Fruit fly (Drosophila melanogaster) whole organism, wandering third instar larva: ENCODE measurements around the gene Glut4EF.

Experiments used
- Dfd ChIP-seq: fragments of >200 bp; optimal IDR thresholded peaks from 2 replicates; lab custom pipeline; 2017; ENCODE audit warnings: missing biosample characterization, missing genetic modification characterization
- HLH106 ChIP-seq: fragments of 200-800 bp; optimal IDR thresholded peaks from 3 replicates; lab custom pipeline; 2019; ENCODE audit warnings: missing biosample characterization, mild to moderate bottlenecking, missing genetic modification characterization, moderate library complexity
- Hr78 ChIP-seq: fragments of >200 bp; optimal IDR thresholded peaks from 2 replicates; lab custom pipeline; 2017; ENCODE audit warnings: missing biosample characterization, missing genetic modification characterization
- Hr83 ChIP-seq: fragments of 200-300 bp; sonication (Bioruptor generic); optimal IDR thresholded peaks from 2 replicates; lab custom pipeline; 2016; ENCODE audit warnings: missing biosample characterization, mild to moderate bottlenecking, missing genetic modification characterization, moderate library complexity; ENCODE audit not compliant: poor library complexity, severe bottlenecking
- Jra ChIP-seq: sonication (Bioruptor generic); optimal IDR thresholded peaks from 2 replicates; lab custom pipeline; 2016; ENCODE audit warnings: missing biosample characterization, missing genetic modification characterization
- Mio ChIP-seq: sonication (Bioruptor generic); optimal IDR thresholded peaks from 2 replicates; lab custom pipeline; 2016; ENCODE audit warnings: missing biosample characterization, missing genetic modification characterization
- Myc ChIP-seq: fragments of >200 bp; optimal IDR thresholded peaks from 2 replicates; lab custom pipeline; 2017
- N ChIP-seq: fragments of >200 bp; optimal IDR thresholded peaks from 2 replicates; lab custom pipeline; 2018; ENCODE audit warnings: missing biosample characterization, missing external identifiers, missing genetic modification characterization
- Rel ChIP-seq, 2 experiments: fragments of 200-800 bp; sonication (Bioruptor generic) in 1 of 2; optimal IDR thresholded peaks; 2 replicates in 1 of 2; 3 replicates in 1 of 2; lab custom pipeline; 2016 to 2019; ENCODE audit warnings: mild to moderate bottlenecking in 2 of 2, missing biosample characterization in 2 of 2, missing genetic modification characterization in 2 of 2, moderate library complexity in 1 of 2
- Sp1 ChIP-seq: fragments of 200-800 bp; sonication (Bioruptor generic); optimal IDR thresholded peaks from 3 replicates; lab custom pipeline; 2019; ENCODE audit warnings: missing biosample characterization, mild to moderate bottlenecking, missing genetic modification characterization, moderate library complexity
- brk ChIP-seq: fragments of 200-800 bp; sonication (Bioruptor generic); optimal IDR thresholded peaks from 2 replicates; lab custom pipeline; 2016; ENCODE audit warnings: missing biosample characterization, mild to moderate bottlenecking, missing genetic modification characterization
- dl ChIP-seq, 2 experiments: fragments of 175-275, 200-275 bp in 1 of 2; fragments of 200-275 bp in 1 of 2; sonication (Bioruptor generic); optimal IDR thresholded peaks; lab custom pipeline; 2018; ENCODE audit warnings: mild to moderate bottlenecking in 2 of 2, missing biosample characterization in 2 of 2, missing genetic modification characterization in 2 of 2, moderate library complexity in 2 of 2; ENCODE audit not compliant: partially characterized antibody in 2 of 2, insufficient read depth in 1 of 2
- dmrt93B ChIP-seq: fragments of 200-800 bp; sonication (Bioruptor generic); optimal IDR thresholded peaks from 2 replicates; lab custom pipeline; 2018; ENCODE audit warnings: missing biosample characterization, mild to moderate bottlenecking, missing genetic modification characterization
- dsf ChIP-seq: sonication (Bioruptor generic); optimal IDR thresholded peaks from 2 replicates; lab custom pipeline; 2016; ENCODE audit warnings: missing biosample characterization, missing genetic modification characterization, borderline replicate concordance
- fru ChIP-seq: fragments of 200-800 bp; sonication (Bioruptor generic); optimal IDR thresholded peaks from 3 replicates; lab custom pipeline; 2016; ENCODE audit warnings: missing biosample characterization, mild to moderate bottlenecking, missing genetic modification characterization
- jim ChIP-seq: fragments of 175-275, 200-325 bp; sonication (Bioruptor generic); optimal IDR thresholded peaks from 2 replicates; lab custom pipeline; 2016; ENCODE audit warnings: missing biosample characterization, mild to moderate bottlenecking, missing genetic modification characterization
- lola ChIP-seq: fragments of >200 bp; optimal IDR thresholded peaks from 2 replicates; lab custom pipeline; 2017; ENCODE audit warnings: missing biosample characterization, missing genetic modification characterization
- pan ChIP-seq: fragments of >200 bp; optimal IDR thresholded peaks from 2 replicates; lab custom pipeline; 2017
- rgr ChIP-seq: fragments of 200-800 bp; sonication (Bioruptor generic); optimal IDR thresholded peaks from 3 replicates; lab custom pipeline; 2016; ENCODE audit warnings: missing biosample characterization, mild to moderate bottlenecking, missing genetic modification characterization
- sage ChIP-seq: fragments of 200-800 bp; sonication (Bioruptor generic); optimal IDR thresholded peaks from 2 replicates; lab custom pipeline; 2016; ENCODE audit warnings: missing biosample characterization, mild to moderate bottlenecking, missing genetic modification characterization
- sv ChIP-seq: fragments of 200-800 bp; sonication (Bioruptor generic); optimal IDR thresholded peaks from 3 replicates; lab custom pipeline; 2016; ENCODE audit warnings: missing biosample characterization, missing genetic modification characterization
- tai ChIP-seq: sonication (Bioruptor generic); optimal IDR thresholded peaks from 2 replicates; lab custom pipeline; 2016; ENCODE audit warnings: missing biosample characterization, missing genetic modification characterization
- usp ChIP-seq: fragments of >200 bp; optimal IDR thresholded peaks from 2 replicates; lab custom pipeline; 2017; ENCODE audit warnings: missing biosample characterization, missing genetic modification characterization
- woc ChIP-seq: sonication (Bioruptor generic); optimal IDR thresholded peaks from 2 replicates; lab custom pipeline; 2016; ENCODE audit warnings: missing biosample characterization, mild to moderate bottlenecking, missing genetic modification characterization

Glut4EF gene

dm6 chr3R:9913442-9913841 is 39.0 kb downstream of the Glut4EF start (continued):
- no peak for TF ChIP-seq usp (GFP tag; lab: Kevin White, UChicago)
- TF ChIP-seq fru = peak; percentile 73

DNA sequence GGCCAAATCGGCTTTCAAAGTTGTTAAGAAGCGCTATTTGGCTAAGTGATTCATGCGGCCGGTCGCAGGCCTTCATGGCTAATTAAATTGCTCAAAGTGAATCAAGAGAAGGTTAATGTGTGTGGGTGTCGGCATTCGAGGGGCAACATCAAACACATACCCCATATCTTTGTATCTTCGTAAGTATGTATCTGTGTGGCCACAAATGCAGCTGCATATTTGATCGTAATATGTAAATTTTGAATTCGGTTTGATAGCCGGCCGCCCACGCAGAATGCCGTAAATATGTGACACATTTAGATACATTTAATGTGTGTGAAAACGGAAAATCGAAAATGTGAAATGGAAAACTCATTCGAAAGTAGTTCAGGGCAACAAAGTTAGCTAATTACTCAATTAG is 39.8 kb downstream of the Glut4EF start:
- TF ChIP-seq dmrt93B (GFP tag; lab: Kevin White, UChicago) (no peak), dsf (GFP tag; lab: Kevin White, UChicago) (no peak), Rel (GFP tag; optimal IDR thresholded peaks at IDR 0.05; lab: Kevin White, UChicago) (no peak), Rel (tag; optimal IDR thresholded peaks at IDR 0.05; lab: Kevin White, UChicago) (no peak), Myc (lab: Kevin White, UChicago) (no peak), jim (no peak), HLH106 (tag; lab: Kevin White, UChicago) (no peak), Jra (GFP tag; lab: Kevin White, UChicago) (no peak)

- no peak for TF ChIP-seq brk (GFP tag; lab: Kevin White, UChicago)
- TF ChIP-seq pan (lab: Kevin White, UChicago) = no peak
- TF ChIP-seq, all 38 proteins: peak for 0
Measured at dm6 chr3R:9915682-9916081, 41.2 kb downstream of the Glut4EF start.

- TF ChIP-seq Hr83 = peak; percentile 6
- TF ChIP-seq Dfd (GFP tag; lab: Kevin White, UChicago) = no peak
- TF ChIP-seq Rel (GFP tag; optimal IDR thresholded peaks at IDR 0.05; lab: Kevin White, UChicago) = no peak
- TF ChIP-seq Rel (tag; optimal IDR thresholded peaks at IDR 0.05; lab: Kevin White, UChicago) = peak; percentile 14
- TF ChIP-seq, all 38 proteins: peak for 2
Measured at dm6 chr3R:9917361-9917760, 42.9 kb downstream of the Glut4EF start.

dm6 chr3R:9918009-9918408 is 43.5 kb downstream of the Glut4EF start:
- no peak for TF ChIP-seq Hr78

- TF ChIP-seq Jra (GFP tag; lab: Kevin White, UChicago) (no peak), Sp1 (GFP tag; lab: Kevin White, UChicago) (no peak), HLH106 (tag; lab: Kevin White, UChicago) (no peak), Hr78 (no peak), Mio (GFP tag; lab: Kevin White, UChicago) (no peak), Myc (lab: Kevin White, UChicago) (no peak)
Measured at dm6 chr3R:9918830-9919229, 44.3 kb downstream of the Glut4EF start.

- TF ChIP-seq Dfd (GFP tag; lab: Kevin White, UChicago) = no peak
- TF ChIP-seq rgr (GFP tag; lab: Kevin White, UChicago) = no peak
- no peak for TF ChIP-seq woc (GFP tag; lab: Kevin White, UChicago)
- no peak for TF ChIP-seq dl (GFP tag; optimal IDR thresholded peaks at IDR 0.05; lab: Kevin White, UChicago; ENCODE audit: insufficient read depth in 1 of 2, partially characterized antibody in 2 of 2)
- TF ChIP-seq tai = no peak
- TF ChIP-seq sage = no peak
- no peak for TF ChIP-seq sv (GFP tag; lab: Kevin White, UChicago)
Measured at dm6 chr3R:9924485-9924884, 50.0 kb downstream of the Glut4EF start.

- TF ChIP-seq HLH106 (tag; lab: Kevin White, UChicago) (no peak), lola (GFP tag; lab: Kevin White, UChicago) (no peak), woc (GFP tag; lab: Kevin White, UChicago) (no peak), N (GFP tag; lab: Kevin White, UChicago) (no peak), pan (lab: Kevin White, UChicago) (no peak), sage (no peak), Jra (GFP tag; lab: Kevin White, UChicago) (no peak), Rel (GFP tag; optimal IDR thresholded peaks at IDR 0.05; lab: Kevin White, UChicago) (no peak), Rel (tag; optimal IDR thresholded peaks at IDR 0.05; lab: Kevin White, UChicago) (no peak)
Measured at dm6 chr3R:9925256-9925655, 50.8 kb downstream of the Glut4EF start.
